Worm (Caenorhabditis elegans): ENCODE results near the gene unc-25.

ce11 chrIII:12990997-12991396, 48.5 kb downstream of the unc-25 start, which contains the start of gene ZK1010.12:
- no peak for TF ChIP-seq mdl-1 (tag; optimal IDR thresholded peaks at IDR 0.05)
- TF ChIP-seq fos-1 (tag; optimal IDR thresholded peaks at IDR 0.05): no peak
- TF ChIP-seq mbf-1 (tag; optimal IDR thresholded peaks at IDR 0.05): no peak
- no peak for TF ChIP-seq lsy-2 (tag; optimal IDR thresholded peaks at IDR 0.05)
- no peak for TF ChIP-seq blmp-1 (tag; optimal IDR thresholded peaks at IDR 0.05; ENCODE audit: insufficient read depth)
- no peak for TF ChIP-seq snpc-4 (tag; optimal IDR thresholded peaks at IDR 0.05)
- TF ChIP-seq elt-1 (tag; optimal IDR thresholded peaks at IDR 0.05): no peak
- no peak for TF ChIP-seq nhr-11 (tag; optimal IDR thresholded peaks at IDR 0.05)
- no peak for TF ChIP-seq nhr-25 (tag; optimal IDR thresholded peaks at IDR 0.05)
- no peak for TF ChIP-seq skn-1 (tag; optimal IDR thresholded peaks at IDR 0.05)
